Fruit fly (Drosophila melanogaster) whole organism, adult: ENCODE data around the gene Nasp.

ENCODE experiments used
- CG14711 ChIP-seq: fragments of 200-800 bp; sonication (Bioruptor generic); optimal IDR thresholded peaks from 2 replicates; lab custom pipeline; 2018; ENCODE audit warnings: missing biosample characterization, mild to moderate bottlenecking, missing genetic modification characterization, moderate library complexity
- CG33017 ChIP-seq: fragments of 200-800 bp; sonication (Bioruptor generic); optimal IDR thresholded peaks from 2 replicates; lab custom pipeline; 2018; ENCODE audit warnings: missing biosample characterization, mild to moderate bottlenecking, missing genetic modification characterization, moderate library complexity
- CG7045 ChIP-seq: fragments of 200-800 bp; sonication (Bioruptor generic); optimal IDR thresholded peaks from 2 replicates; lab custom pipeline; 2017; ENCODE audit warnings: missing biosample characterization, mild to moderate bottlenecking, missing genetic modification characterization
- CG7101 ChIP-seq: fragments of 200-800 bp; sonication (Bioruptor generic); optimal IDR thresholded peaks from 2 replicates; lab custom pipeline; 2018; ENCODE audit warnings: missing biosample characterization, mild to moderate bottlenecking, missing genetic modification characterization, moderate library complexity
- Clk ChIP-seq: fragments of 200-800 bp; sonication (Bioruptor generic); optimal IDR thresholded peaks from 2 replicates; lab custom pipeline; 2017; ENCODE audit warnings: missing biosample characterization, missing genetic modification characterization
- Crg-1 ChIP-seq: fragments of 200-800 bp; sonication (Bioruptor generic); optimal IDR thresholded peaks from 2 replicates; lab custom pipeline; 2016; ENCODE audit warnings: missing biosample characterization, missing genetic modification characterization
- Hr96 ChIP-seq: fragments of 200-800 bp; sonication (Bioruptor generic); optimal IDR thresholded peaks from 2 replicates; lab custom pipeline; 2016; ENCODE audit warnings: missing biosample characterization, missing genetic modification characterization
- Mnt ChIP-seq: fragments of 200-800 bp; sonication (Bioruptor generic); optimal IDR thresholded peaks from 2 replicates; lab custom pipeline; 2016; ENCODE audit warnings: missing biosample characterization, mild to moderate bottlenecking, missing genetic modification characterization
- bab1 ChIP-seq: fragments of 200-800 bp; sonication (Bioruptor generic); optimal IDR thresholded peaks from 3 replicates; lab custom pipeline; 2019; ENCODE audit warnings: missing biosample characterization, mild to moderate bottlenecking, missing genetic modification characterization, moderate library complexity
- ovo ChIP-seq: fragments of 200-800 bp; sonication (Bioruptor generic); optimal IDR thresholded peaks from 2 replicates; lab custom pipeline; 2016; ENCODE audit warnings: missing biosample characterization, missing genetic modification characterization
- tj ChIP-seq: fragments of 200-800 bp; sonication (Bioruptor generic); optimal IDR thresholded peaks from 3 replicates; lab custom pipeline; 2017; ENCODE audit warnings: missing biosample characterization, mild to moderate bottlenecking, missing genetic modification characterization, moderate library complexity

dm6 chr3R:8699230-8699629 is 48.4 kb upstream of the Nasp start:
- TF ChIP-seq bab1 (GFP tag; lab: Kevin White, UChicago) (no peak), CG33017 (tag; lab: Kevin White, UChicago) (no peak), ovo (GFP tag; lab: Kevin White, UChicago) (no peak), CG7101 (tag; lab: Kevin White, UChicago) (no peak), Hr96 (no peak), Mnt (GFP tag; lab: Kevin White, UChicago) (no peak), Crg-1 (GFP tag; lab: Kevin White, UChicago) (no peak), Clk (GFP tag; lab: Kevin White, UChicago) (no peak), tj (GFP tag; lab: Kevin White, UChicago) (no peak), CG7045 (GFP tag; lab: Kevin White, UChicago) (no peak), CG14711 (tag; lab: Kevin White, UChicago) (no peak)
